Fruit fly (Drosophila melanogaster) whole organism, embryonic: ENCODE results near the gene Rab3GAP1.

Experiments used
- ATbp ChIP-seq: fragments of 200-800 bp; sonication (Bioruptor generic); optimal IDR thresholded peaks from 2 replicates; lab custom pipeline; 2017; ENCODE audit warnings: missing biosample characterization, mild to moderate bottlenecking, missing genetic modification characterization, missing genetic modification reagents
- BEAF-32 ChIP-seq: fragments of 200-800 bp; sonication (Bioruptor generic); optimal IDR thresholded peaks from 3 replicates; lab custom pipeline; 2017; ENCODE audit warnings: missing biosample characterization, missing genetic modification characterization, mild to moderate bottlenecking, moderate library complexity, missing genetic modification reagents
- CG10462 ChIP-seq: fragments of 200-800 bp; sonication (Bioruptor generic); optimal IDR thresholded peaks from 2 replicates; lab custom pipeline; 2016; ENCODE audit warnings: missing biosample characterization, missing genetic modification characterization
- CG10543 ChIP-seq: fragments of 200-800 bp; sonication (Bioruptor generic); optimal IDR thresholded peaks from 3 replicates; lab custom pipeline; 2017; ENCODE audit warnings: missing biosample characterization, mild to moderate bottlenecking, missing genetic modification characterization, moderate library complexity
- CG11085 ChIP-seq: fragments of 200-800 bp; sonication (Bioruptor generic); IDR thresholded peaks from 2 replicates; pipeline ENCODE4 v1.3.6; 2022; ENCODE audit warnings: missing biosample characterization, missing genetic modification characterization
- CG2129 ChIP-seq: fragments of 200-800 bp; sonication (Bioruptor generic); IDR thresholded peaks from 2 replicates; pipeline ENCODE4 v1.3.6; 2022; ENCODE audit warnings: missing biosample characterization, missing genetic modification characterization; ENCODE audit not compliant: partially characterized antibody
- CG2678 ChIP-seq: fragments of 200-800 bp; sonication (Bioruptor generic); optimal IDR thresholded peaks from 3 replicates; lab custom pipeline; 2019; ENCODE audit warnings: missing biosample characterization, mild to moderate bottlenecking, missing genetic modification characterization, moderate library complexity
- CG30431 ChIP-seq: fragments of 200-800 bp; sonication (Bioruptor generic); optimal IDR thresholded peaks from 2 replicates; lab custom pipeline; 2017; ENCODE audit warnings: missing biosample characterization, missing genetic modification characterization
- CG31365 ChIP-seq: fragments of 200-800 bp; sonication (Bioruptor generic); optimal IDR thresholded peaks from 2 replicates; lab custom pipeline; 2018; ENCODE audit warnings: missing biosample characterization, mild to moderate bottlenecking, missing genetic modification characterization
- CG32772 ChIP-seq: fragments of 200-800 bp; sonication (Bioruptor generic); IDR thresholded peaks from 2 replicates; pipeline ENCODE4 v1.3.6; 2022; ENCODE audit warnings: missing biosample characterization, missing genetic modification characterization
- CG33557 ChIP-seq: fragments of 200-800 bp; sonication (Bioruptor generic); optimal IDR thresholded peaks from 2 replicates; lab custom pipeline; 2019; ENCODE audit warnings: missing biosample characterization, mild to moderate bottlenecking, missing genetic modification characterization, moderate library complexity
- CG3995 ChIP-seq: fragments of 200-800 bp; sonication (Bioruptor generic); optimal IDR thresholded peaks from 3 replicates; lab custom pipeline; 2016; ENCODE audit warnings: missing biosample characterization, missing genetic modification characterization
- CG6272 ChIP-seq: fragments of 200-800 bp; sonication (Bioruptor generic); IDR thresholded peaks from 2 replicates; pipeline ENCODE4 v1.3.6; 2022; ENCODE audit warnings: missing biosample characterization, missing genetic modification characterization
- CG6689 ChIP-seq: fragments of 200-800 bp; sonication (Bioruptor generic); IDR thresholded peaks from 2 replicates; pipeline ENCODE4 v1.3.6; 2022; ENCODE audit warnings: missing biosample characterization, missing genetic modification characterization
- CG6854 ChIP-seq: fragments of 200-800 bp; sonication (Bioruptor generic); optimal IDR thresholded peaks from 3 replicates; lab custom pipeline; 2017; ENCODE audit warnings: missing biosample characterization, mild to moderate bottlenecking, missing genetic modification characterization
- CG8089 ChIP-seq: fragments of 200-800 bp; sonication (Bioruptor generic); optimal IDR thresholded peaks from 3 replicates; lab custom pipeline; 2016; ENCODE audit warnings: missing biosample characterization, missing genetic modification characterization
- CG8281 ChIP-seq: fragments of 200-800 bp; sonication (Bioruptor generic); optimal IDR thresholded peaks from 2 replicates; lab custom pipeline; 2018; ENCODE audit warnings: missing biosample characterization, mild to moderate bottlenecking, missing genetic modification characterization, moderate library complexity
- CG8924 ChIP-seq: fragments of 200-800 bp; optimal IDR thresholded peaks from 3 replicates; lab custom pipeline; 2019; ENCODE audit warnings: missing biosample characterization, mild to moderate bottlenecking, missing genetic modification characterization, moderate library complexity
- CG9215 ChIP-seq: fragments of 200-800 bp; sonication (Bioruptor generic); IDR thresholded peaks from 2 replicates; pipeline ENCODE4 v1.3.6; 2022; ENCODE audit warnings: missing biosample characterization, missing genetic modification characterization
- CG9876 ChIP-seq: fragments of 200-800 bp; sonication (Bioruptor generic); optimal IDR thresholded peaks from 2 replicates; lab custom pipeline; 2016; ENCODE audit warnings: missing biosample characterization, missing genetic modification characterization
- Chrac-16 ChIP-seq: fragments of 200-800 bp; sonication (Bioruptor generic); optimal IDR thresholded peaks from 3 replicates; lab custom pipeline; 2016; ENCODE audit warnings: missing biosample characterization, missing genetic modification characterization
- Deaf1 ChIP-seq: fragments of 200-800 bp; optimal IDR thresholded peaks from 3 replicates; lab custom pipeline; 2019; ENCODE audit warnings: missing biosample characterization, mild to moderate bottlenecking, missing genetic modification characterization, moderate library complexity
- Dfd ChIP-seq, 2 experiments: fragments of >200 bp; optimal IDR thresholded peaks; 2 replicates each; lab custom pipeline; 2017; ENCODE audit warnings: missing biosample characterization in 2 of 2, missing genetic modification characterization in 2 of 2
- Dip2 ChIP-seq: fragments of 200-800 bp; sonication (Bioruptor generic); IDR thresholded peaks from 2 replicates; pipeline ENCODE4 v1.3.6; 2022; ENCODE audit warnings: missing biosample characterization, missing genetic modification characterization
- HLHmδ ChIP-seq: fragments of 200-800 bp; sonication (Bioruptor generic); optimal IDR thresholded peaks from 2 replicates; lab custom pipeline; 2018; ENCODE audit warnings: missing biosample characterization, mild to moderate bottlenecking, missing genetic modification characterization, moderate library complexity
- Hr51 ChIP-seq, 2 experiments: fragments of 200-800 bp; sonication (Bioruptor generic); optimal IDR thresholded peaks; 2 replicates in 1 of 2; 3 replicates in 1 of 2; lab custom pipeline; 2016 to 2018; ENCODE audit warnings: missing biosample characterization in 2 of 2, missing genetic modification characterization in 2 of 2, mild to moderate bottlenecking in 1 of 2, moderate library complexity in 1 of 2
- Lim3 ChIP-seq: fragments of 200-800 bp; sonication (Bioruptor generic); IDR thresholded peaks from 2 replicates; pipeline ENCODE4 v1.3.6; 2022; ENCODE audit warnings: missing biosample characterization, missing genetic modification characterization
- Mes4 ChIP-seq: fragments of 200-800 bp; sonication (Bioruptor generic); optimal IDR thresholded peaks from 2 replicates; lab custom pipeline; 2016; ENCODE audit warnings: missing biosample characterization, missing genetic modification characterization
- Optix ChIP-seq: fragments of 200-800 bp; sonication (Bioruptor generic); IDR thresholded peaks from 3 replicates; pipeline ENCODE4 v1.3.6; 2022; ENCODE audit warnings: missing biosample characterization, missing genetic modification characterization
- Rx ChIP-seq: fragments of 200-800 bp; sonication (Bioruptor generic); IDR thresholded peaks from 2 replicates; pipeline ENCODE4 v1.3.6; 2022; ENCODE audit warnings: missing biosample characterization, missing genetic modification characterization
- Sox100B ChIP-seq: fragments of 200-800 bp; sonication (Bioruptor generic); optimal IDR thresholded peaks from 3 replicates; lab custom pipeline; 2018; ENCODE audit warnings: missing biosample characterization, mild to moderate bottlenecking, missing genetic modification characterization
- Sox102F ChIP-seq: fragments of 200-800 bp; sonication (Bioruptor generic); optimal IDR thresholded peaks from 2 replicates; lab custom pipeline; 2018; ENCODE audit warnings: missing biosample characterization, mild to moderate bottlenecking, missing genetic modification characterization, moderate library complexity
- Sry-β ChIP-seq: fragments of 200-800 bp; sonication (Bioruptor generic); optimal IDR thresholded peaks from 2 replicates; lab custom pipeline; 2018; ENCODE audit warnings: missing biosample characterization, mild to moderate bottlenecking, missing genetic modification characterization, moderate library complexity
- ash1 ChIP-seq: fragments of 200-800 bp; sonication (Bioruptor generic); optimal IDR thresholded peaks from 2 replicates; lab custom pipeline; 2018; ENCODE audit warnings: missing biosample characterization, mild to moderate bottlenecking, missing genetic modification characterization
- bowl ChIP-seq: fragments of 200-800 bp; sonication (Bioruptor generic); IDR thresholded peaks from 2 replicates; pipeline ENCODE4 v1.3.6; 2022; ENCODE audit warnings: missing biosample characterization, missing genetic modification characterization
- cg ChIP-seq: fragments of 200-800 bp; sonication (Bioruptor generic); optimal IDR thresholded peaks from 3 replicates; lab custom pipeline; 2019; ENCODE audit warnings: missing biosample characterization, mild to moderate bottlenecking, missing genetic modification characterization, moderate library complexity
- eve ChIP-seq, 2 experiments: fragments of >200 bp; optimal IDR thresholded peaks; 2 replicates each; lab custom pipeline; 2017; ENCODE audit warnings: missing biosample characterization in 2 of 2, missing genetic modification characterization in 2 of 2
- fd102C ChIP-seq: fragments of 200-800 bp; sonication (Bioruptor generic); optimal IDR thresholded peaks from 2 replicates; lab custom pipeline; 2018; ENCODE audit warnings: missing biosample characterization, mild to moderate bottlenecking, missing genetic modification characterization, moderate library complexity
- gsb-n ChIP-seq: fragments of 200-800 bp; sonication (Bioruptor generic); optimal IDR thresholded peaks from 3 replicates; lab custom pipeline; 2018; ENCODE audit warnings: missing biosample characterization, mild to moderate bottlenecking, missing genetic modification characterization
- hth ChIP-seq: fragments of >200 bp; optimal IDR thresholded peaks from 2 replicates; lab custom pipeline; 2017; ENCODE audit warnings: inconsistent platforms
- inv ChIP-seq: fragments of 200-800 bp; sonication (Bioruptor generic); IDR thresholded peaks from 2 replicates; pipeline ENCODE4 v1.3.6; 2022; ENCODE audit warnings: missing biosample characterization, missing genetic modification characterization; ENCODE audit not compliant: partially characterized antibody
- klu ChIP-seq: fragments of 200-800 bp; sonication (Bioruptor generic); IDR thresholded peaks from 2 replicates; pipeline ENCODE4 v1.3.6; 2022; ENCODE audit warnings: missing biosample characterization, missing genetic modification characterization
- pan ChIP-seq, 4 experiments: fragments of >200 bp in 3 of 4; fragments of 200-800 bp in 1 of 4; sonication (Bioruptor generic) in 1 of 4; optimal IDR thresholded peaks in 3 of 4; IDR thresholded peaks in 1 of 4; 2 replicates each; pipeline versions ENCODE4 v1.3.6 to Lab custom; 2017 to 2022; ENCODE audit warnings: missing biosample characterization in 2 of 4, missing genetic modification characterization in 2 of 4, mixed read lengths in 1 of 4
- rib ChIP-seq: fragments of 200-800 bp; sonication (Bioruptor generic); IDR thresholded peaks from 2 replicates; pipeline ENCODE4 v1.3.6; 2022; ENCODE audit warnings: missing biosample characterization, missing genetic modification characterization
- sug ChIP-seq: fragments of 200-800 bp; optimal IDR thresholded peaks from 2 replicates; lab custom pipeline; 2019; ENCODE audit warnings: missing biosample characterization, mild to moderate bottlenecking, missing genetic modification characterization, moderate library complexity
- tap ChIP-seq: fragments of 200-800 bp; optimal IDR thresholded peaks from 3 replicates; lab custom pipeline; 2019; ENCODE audit warnings: missing biosample characterization, mild to moderate bottlenecking, missing genetic modification characterization, moderate library complexity
- tup ChIP-seq: fragments of 200-800 bp; sonication (Bioruptor generic); optimal IDR thresholded peaks from 2 replicates; lab custom pipeline; 2016; ENCODE audit warnings: missing biosample characterization, mild to moderate bottlenecking, missing genetic modification characterization, moderate library complexity
- wor ChIP-seq: fragments of 200-800 bp; sonication (Bioruptor generic); IDR thresholded peaks from 2 replicates; pipeline ENCODE4 v1.3.6; 2022; ENCODE audit warnings: missing biosample characterization, missing genetic modification characterization
- z ChIP-seq: fragments of 200-800 bp; sonication (Bioruptor generic); IDR thresholded peaks from 3 replicates; pipeline ENCODE4 v1.3.6; 2022; ENCODE audit warnings: missing biosample characterization, missing genetic modification characterization
- zf30C ChIP-seq: fragments of 200-800 bp; sonication (Bioruptor generic); optimal IDR thresholded peaks from 3 replicates; lab custom pipeline; 2018; ENCODE audit warnings: missing biosample characterization, mild to moderate bottlenecking, missing genetic modification characterization

Rab3GAP1 gene

DNA sequence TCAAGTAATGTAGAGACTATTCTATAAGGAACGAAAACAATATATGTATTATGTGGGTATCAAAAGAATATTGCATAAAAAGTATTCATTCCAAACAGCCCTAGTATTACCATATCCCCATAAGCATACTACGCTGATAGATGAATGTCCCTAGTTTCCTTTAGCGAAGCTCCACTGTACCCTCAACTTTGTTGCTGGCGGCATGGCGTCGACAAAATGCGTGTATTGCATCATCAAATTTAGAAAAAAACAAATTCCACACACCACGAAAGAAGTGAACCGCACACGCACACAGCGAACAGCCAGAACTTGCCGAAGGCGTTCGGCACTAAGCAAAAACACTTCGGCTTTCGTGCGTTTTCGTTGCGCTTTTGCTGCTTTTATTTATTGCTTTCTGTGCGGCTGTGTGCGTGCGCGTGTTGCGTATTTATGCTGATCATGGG is 21.8 kb upstream of the Rab3GAP1 start (continued):
- TF ChIP-seq BEAF-32 (GFP tag; lab: Kevin White, UChicago), result peak; percentile 11
- peak; percentile 93 for TF ChIP-seq klu
- TF ChIP-seq ash1 (GFP tag; lab: Kevin White, UChicago), result no peak
- peak; percentile 82 for TF ChIP-seq CG30431 (GFP tag; lab: Kevin White, UChicago)
- no peak for TF ChIP-seq HLHmδ (GFP tag; lab: Kevin White, UChicago)
- TF ChIP-seq Mes4 (GFP tag; lab: Kevin White, UChicago), result peak; percentile 83
- TF ChIP-seq ATbp (GFP tag; lab: Kevin White, UChicago), result peak; percentile 66
- TF ChIP-seq Dip2 (GFP tag; lab: Robert Waterston, UW), result peak; percentile 69; the same call in 1 of the 2 replicates
- peak; percentile 96 for TF ChIP-seq CG32772 (GFP tag; lab: Robert Waterston, UW)
- peak; percentile 53 for TF ChIP-seq CG3995 (GFP tag; lab: Kevin White, UChicago)
- no peak for TF ChIP-seq zf30C (GFP tag; lab: Kevin White, UChicago)
- no peak for TF ChIP-seq pan (optimal IDR thresholded peaks at IDR 0.05; lab: Kevin White, UChicago)
- TF ChIP-seq pan (GFP tag; optimal IDR thresholded peaks at IDR 0.05 in 1 of 2, IDR thresholded peaks at IDR 0.05 in 1 of 2), result peak in 1 of 2 experiments; percentile 99
- peak in 1 of 2 experiments; percentile 99 for TF ChIP-seq eve (GFP tag; optimal IDR thresholded peaks at IDR 0.05; lab: Kevin White, UChicago)
- TF ChIP-seq CG11085 (GFP tag; lab: Robert Waterston, UW), result peak; percentile 92
- peak; percentile 90 for TF ChIP-seq CG8924
- TF ChIP-seq CG9876 (GFP tag; lab: Kevin White, UChicago), result peak; percentile 63
- TF ChIP-seq gsb-n (tag; lab: Kevin White, UChicago), result peak; percentile 4
- peak; percentile 94 for TF ChIP-seq Optix (GFP tag; lab: Robert Waterston, UW)
- peak; percentile 63 for TF ChIP-seq CG8089 (GFP tag; lab: Kevin White, UChicago)
- TF ChIP-seq z (GFP tag; lab: Robert Waterston, UW), result 0 out of 3 replicates have a peak, but pooled peaks have one; percentile 56
- no peak for TF ChIP-seq CG33557 (GFP tag; lab: Kevin White, UChicago)
- TF ChIP-seq fd102C (GFP tag; lab: Kevin White, UChicago), result no peak
- TF ChIP-seq CG9215 (GFP tag; lab: Robert Waterston, UW), result peak; percentile 91
- peak; percentile 93 for TF ChIP-seq CG2678 (tag; lab: Kevin White, UChicago)
- TF ChIP-seq CG6854 (GFP tag; lab: Kevin White, UChicago), result peak; percentile 95
- no peak for TF ChIP-seq inv (GFP tag; lab: Robert Waterston, UW)
- no peak for TF ChIP-seq Sry-β (GFP tag; lab: Kevin White, UChicago)
- peak in 1 of 2 experiments; percentile 72 for TF ChIP-seq Dfd (GFP tag; optimal IDR thresholded peaks at IDR 0.05; lab: Kevin White, UChicago)
- no peak for TF ChIP-seq CG2129 (GFP tag; lab: Robert Waterston, UW)
- TF ChIP-seq CG6689 (GFP tag; lab: Robert Waterston, UW), result peak; percentile 96
- peak; percentile 64 for TF ChIP-seq CG31365 (tag; lab: Kevin White, UChicago)
- peak; percentile 90 for TF ChIP-seq CG6272 (GFP tag; lab: Robert Waterston, UW)
- peak; percentile 98 for TF ChIP-seq Rx
- peak; percentile 95 for TF ChIP-seq sug (tag; lab: Kevin White, UChicago)
- peak; percentile 93 to 98 for TF ChIP-seq Hr51 (GFP tag; optimal IDR thresholded peaks at IDR 0.05; lab: Kevin White, UChicago)
- peak; percentile 87 for TF ChIP-seq Sox102F (GFP tag; lab: Kevin White, UChicago)
- TF ChIP-seq rib (GFP tag; lab: Robert Waterston, UW), result peak; percentile 98
- TF ChIP-seq Lim3, result peak; percentile 98
- peak; percentile 83 for TF ChIP-seq Chrac-16 (GFP tag; lab: Kevin White, UChicago)
- peak; percentile 90 for TF ChIP-seq Sox100B (GFP tag; lab: Kevin White, UChicago)
- TF ChIP-seq CG8281 (tag; lab: Kevin White, UChicago), result peak; percentile 71
- TF ChIP-seq hth, result no peak
- TF ChIP-seq Deaf1, result peak; percentile 99
- peak; percentile 95 for TF ChIP-seq bowl (GFP tag; lab: Robert Waterston, UW)
- peak; percentile 96 for TF ChIP-seq CG10543 (GFP tag; lab: Kevin White, UChicago)
- peak; percentile 86 for TF ChIP-seq wor
- TF ChIP-seq tap (tag; lab: Kevin White, UChicago), result peak; percentile 89
- TF ChIP-seq cg (GFP tag; lab: Kevin White, UChicago), result peak; percentile 76
- TF ChIP-seq tup, result peak; percentile 94
- peak; percentile 63 for TF ChIP-seq CG10462 (GFP tag; lab: Kevin White, UChicago)
